Fruit fly (Drosophila melanogaster): ENCODE results near the gene Fhos.
A peak's percentile ranks its signal among the peaks of the same experiment; 100 is the strongest.

Fhos gene

dm6 chr3L:8726317-8726841 is 27.0 kb upstream of the Fhos start, which contains the start of gene Cp18:
Gene Cp18, plus strand, starts transcription at chr3L:8726791.
- peak; percentile 78 for TF ChIP-seq kay (GFP tag; ENCODE audit: borderline replicate concordance)
- no peak for TF ChIP-seq toe (GFP tag; optimal IDR thresholded peaks at IDR 0.05)
- TF ChIP-seq CG12768 (GFP tag; optimal IDR thresholded peaks at IDR 0.05), result no peak
- no peak for TF ChIP-seq Hr96 (GFP tag; optimal IDR thresholded peaks at IDR 0.05)
- peak; percentile 13 for TF ChIP-seq Mnt (GFP tag; optimal IDR thresholded peaks at IDR 0.05)
- TF ChIP-seq Clk (GFP tag; optimal IDR thresholded peaks at IDR 0.05), result no peak
- peak; percentile 69 for TF ChIP-seq cic (GFP tag; optimal IDR thresholded peaks at IDR 0.05)
- no peak for TF ChIP-seq ovo (GFP tag; optimal IDR thresholded peaks at IDR 0.05)
- TF ChIP-seq CG7101 (tag; optimal IDR thresholded peaks at IDR 0.05), result no peak
- TF ChIP-seq CG14711 (tag; optimal IDR thresholded peaks at IDR 0.05), result no peak
- no peak for TF ChIP-seq CG33017 (tag; optimal IDR thresholded peaks at IDR 0.05)
- no peak for TF ChIP-seq pad (GFP tag; optimal IDR thresholded peaks at IDR 0.05)
- no peak for TF ChIP-seq CG11617 (GFP tag; optimal IDR thresholded peaks at IDR 0.05)
- TF ChIP-seq Crg-1 (GFP tag; optimal IDR thresholded peaks at IDR 0.05), result no peak

DNA sequence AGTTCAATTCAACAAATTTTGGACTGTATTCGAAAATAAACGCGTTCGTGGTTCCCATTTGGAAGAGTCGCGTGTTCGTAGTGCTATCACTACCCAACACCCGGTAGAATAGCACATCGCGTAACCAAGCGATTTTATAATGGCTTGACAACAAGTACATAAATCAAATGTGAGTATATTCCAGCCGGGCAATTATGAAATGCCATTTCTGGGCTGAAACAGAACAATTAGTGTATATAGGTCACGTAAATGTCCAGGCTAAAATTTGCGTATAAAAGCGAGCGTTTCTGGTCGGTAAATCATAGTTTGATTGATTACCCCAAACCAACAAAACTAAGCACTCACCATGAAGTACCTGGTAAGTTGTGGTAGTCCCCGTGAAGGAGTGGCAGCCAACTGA is 25.2 kb upstream of the Fhos start, which contains the start of gene Cp15:
Gene Cp15 (plus strand): TSS at position 301 of the 400 bp plus-strand sequence.
- TF ChIP-seq bab1 (GFP tag; optimal IDR thresholded peaks at IDR 0.05), result no peak
- no peak for TF ChIP-seq tj (GFP tag; optimal IDR thresholded peaks at IDR 0.05)
- no peak for TF ChIP-seq cnc (optimal IDR thresholded peaks at IDR 0.05)
- TF ChIP-seq ovo (GFP tag; optimal IDR thresholded peaks at IDR 0.05), result no peak
- no peak for TF ChIP-seq Clk (GFP tag; optimal IDR thresholded peaks at IDR 0.05)

dm6 chr3L:8729565-8729964 is 23.9 kb upstream of the Fhos start, which contains the start of gene Cp19:
Gene Cp19, plus strand, starts transcription at chr3L:8729865.
- TF ChIP-seq CG7045 (GFP tag; optimal IDR thresholded peaks at IDR 0.05) (no peak), Clk (GFP tag; optimal IDR thresholded peaks at IDR 0.05) (no peak), CG33017 (tag; optimal IDR thresholded peaks at IDR 0.05) (no peak), CG1620 (GFP tag; optimal IDR thresholded peaks at IDR 0.05) (no peak), CG11617 (GFP tag; optimal IDR thresholded peaks at IDR 0.05) (no peak), tj (GFP tag; optimal IDR thresholded peaks at IDR 0.05) (no peak), cic (GFP tag; optimal IDR thresholded peaks at IDR 0.05) (no peak), pad (GFP tag; optimal IDR thresholded peaks at IDR 0.05) (no peak), kay (GFP tag; ENCODE audit: borderline replicate concordance) (no peak), CG5204 (GFP tag; optimal IDR thresholded peaks at IDR 0.05) (no peak), ovo (GFP tag; optimal IDR thresholded peaks at IDR 0.05) (no peak), Crg-1 (GFP tag; optimal IDR thresholded peaks at IDR 0.05) (no peak), cnc (optimal IDR thresholded peaks at IDR 0.05) (no peak), Mnt (GFP tag; optimal IDR thresholded peaks at IDR 0.05) (no peak), CG7101 (tag; optimal IDR thresholded peaks at IDR 0.05) (no peak), CG12768 (GFP tag; optimal IDR thresholded peaks at IDR 0.05) (no peak), bab1 (GFP tag; optimal IDR thresholded peaks at IDR 0.05) (no peak)

DNA sequence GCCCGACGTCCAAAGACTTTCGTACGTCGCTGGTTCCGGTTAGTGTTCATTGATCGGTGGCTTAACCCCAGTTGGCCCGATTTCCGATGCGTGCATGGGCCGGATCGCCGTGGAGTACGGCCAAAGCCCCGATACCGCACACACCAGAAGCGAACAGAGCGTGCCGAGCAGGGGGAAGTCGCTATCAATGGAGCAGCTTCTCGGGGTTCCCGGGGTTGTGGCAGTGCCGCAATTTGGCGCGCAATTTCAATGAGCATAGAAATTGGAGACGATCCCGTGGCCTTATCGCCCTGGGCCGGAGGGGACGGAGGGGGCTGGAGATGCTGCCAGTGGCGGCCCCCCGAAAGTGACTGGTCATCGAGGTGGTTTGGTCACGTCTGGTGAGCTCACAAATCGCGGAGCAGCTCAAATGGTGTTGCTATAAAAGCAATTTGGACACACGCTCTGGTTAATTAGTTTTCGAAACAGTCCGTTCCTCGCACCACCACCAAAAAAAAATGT is 21.9 kb upstream of the Fhos start, which contains the start of gene Cp16:
Gene Cp16 (plus strand): TSS at position 451 of the 501 bp plus-strand sequence.
- TF ChIP-seq cic (GFP tag; optimal IDR thresholded peaks at IDR 0.05), result peak; percentile 72
- no peak for TF ChIP-seq Mnt (GFP tag; optimal IDR thresholded peaks at IDR 0.05)

DNA sequence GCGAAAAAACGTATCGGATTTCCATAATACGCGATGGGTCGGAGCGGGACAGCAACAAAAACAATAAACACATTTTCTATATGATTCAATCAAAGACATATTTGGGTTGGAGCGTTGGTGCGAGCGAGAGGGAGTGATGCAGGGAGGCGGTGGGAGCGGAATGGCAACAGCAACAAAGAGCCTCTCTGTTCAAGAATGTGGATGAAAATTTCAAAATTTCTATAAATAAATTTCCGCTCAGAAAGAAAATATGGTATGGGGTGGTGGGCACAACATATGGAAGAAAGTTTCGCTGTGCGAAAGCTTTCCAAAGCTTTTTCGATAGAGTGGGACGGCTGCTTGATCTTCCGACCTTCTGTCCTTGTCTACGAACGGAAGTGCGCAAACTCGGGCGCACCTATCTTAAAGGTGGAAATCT is 12.4 kb upstream of the Fhos start:
- TF ChIP-seq CG5204 (GFP tag; optimal IDR thresholded peaks at IDR 0.05), result no peak
- TF ChIP-seq Clk (GFP tag; optimal IDR thresholded peaks at IDR 0.05), result no peak
- TF ChIP-seq pad (GFP tag; optimal IDR thresholded peaks at IDR 0.05), result peak; percentile 38
- TF ChIP-seq Hr96 (GFP tag; optimal IDR thresholded peaks at IDR 0.05), result peak; percentile 17
- TF ChIP-seq toe (GFP tag; optimal IDR thresholded peaks at IDR 0.05), result no peak
- TF ChIP-seq Crg-1 (GFP tag; optimal IDR thresholded peaks at IDR 0.05), result no peak
- no peak for TF ChIP-seq CG1620 (GFP tag; optimal IDR thresholded peaks at IDR 0.05)
- TF ChIP-seq CG11617 (GFP tag; optimal IDR thresholded peaks at IDR 0.05), result peak; percentile 26
- peak; percentile 30 for TF ChIP-seq ovo (GFP tag; optimal IDR thresholded peaks at IDR 0.05)
- peak; percentile 42 for TF ChIP-seq CG7101 (tag; optimal IDR thresholded peaks at IDR 0.05)
- TF ChIP-seq CG33017 (tag; optimal IDR thresholded peaks at IDR 0.05), result no peak
- TF ChIP-seq cnc (optimal IDR thresholded peaks at IDR 0.05), result no peak
- no peak for TF ChIP-seq cic (GFP tag; optimal IDR thresholded peaks at IDR 0.05)
- no peak for TF ChIP-seq Mnt (GFP tag; optimal IDR thresholded peaks at IDR 0.05)
- no peak for TF ChIP-seq CG12768 (GFP tag; optimal IDR thresholded peaks at IDR 0.05)
- TF ChIP-seq kay (GFP tag; ENCODE audit: borderline replicate concordance), result no peak
- TF ChIP-seq CG7045 (GFP tag; optimal IDR thresholded peaks at IDR 0.05), result no peak
- no peak for TF ChIP-seq bab1 (GFP tag; optimal IDR thresholded peaks at IDR 0.05)
- peak; percentile 22 for TF ChIP-seq tj (GFP tag; optimal IDR thresholded peaks at IDR 0.05)
- peak; percentile 20 for TF ChIP-seq CG14711 (tag; optimal IDR thresholded peaks at IDR 0.05)

dm6 chr3L:8745210-8745609 is 8.2 kb upstream of the Fhos start, which contains the start of gene Prm:
Gene Prm, minus strand, starts transcription at chr3L:8745310.
- no peak for TF ChIP-seq CG12768 (GFP tag; optimal IDR thresholded peaks at IDR 0.05)
- peak; percentile 22 for TF ChIP-seq kay (GFP tag; ENCODE audit: borderline replicate concordance)

DNA sequence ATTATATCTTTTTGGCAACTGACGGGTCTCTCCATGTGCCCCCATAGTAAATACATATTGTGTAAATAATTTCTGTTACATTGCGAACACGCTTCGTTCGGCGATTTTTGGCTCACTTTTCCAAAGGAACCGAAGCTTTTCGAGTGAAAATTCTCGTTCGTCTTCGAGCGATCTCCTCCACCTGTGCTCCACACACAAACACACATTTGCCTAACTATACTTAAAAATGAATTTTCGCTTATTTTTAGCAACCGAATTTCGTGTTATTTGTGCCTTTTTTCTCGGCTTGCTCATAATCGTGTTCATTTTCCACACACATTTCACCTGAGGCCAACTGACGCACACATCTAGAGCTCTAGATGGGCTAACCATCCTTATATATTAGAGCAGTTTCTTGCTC is 6.9 kb upstream of the Fhos start:
- no peak for TF ChIP-seq Mnt (GFP tag; optimal IDR thresholded peaks at IDR 0.05)
- TF ChIP-seq CG7101 (tag; optimal IDR thresholded peaks at IDR 0.05), result no peak
- TF ChIP-seq Clk (GFP tag; optimal IDR thresholded peaks at IDR 0.05), result no peak
- no peak for TF ChIP-seq CG11617 (GFP tag; optimal IDR thresholded peaks at IDR 0.05)
- TF ChIP-seq kay (GFP tag; ENCODE audit: borderline replicate concordance), result no peak
- no peak for TF ChIP-seq pad (GFP tag; optimal IDR thresholded peaks at IDR 0.05)
- no peak for TF ChIP-seq CG33017 (tag; optimal IDR thresholded peaks at IDR 0.05)
- TF ChIP-seq CG12768 (GFP tag; optimal IDR thresholded peaks at IDR 0.05), result no peak
- no peak for TF ChIP-seq Hr96 (GFP tag; optimal IDR thresholded peaks at IDR 0.05)
